Fruit fly (Drosophila melanogaster): ENCODE results near the gene RanBP3.
A peak's percentile ranks its signal among the peaks of the same experiment; 100 is the strongest.

The RanBP3 gene

DNA sequence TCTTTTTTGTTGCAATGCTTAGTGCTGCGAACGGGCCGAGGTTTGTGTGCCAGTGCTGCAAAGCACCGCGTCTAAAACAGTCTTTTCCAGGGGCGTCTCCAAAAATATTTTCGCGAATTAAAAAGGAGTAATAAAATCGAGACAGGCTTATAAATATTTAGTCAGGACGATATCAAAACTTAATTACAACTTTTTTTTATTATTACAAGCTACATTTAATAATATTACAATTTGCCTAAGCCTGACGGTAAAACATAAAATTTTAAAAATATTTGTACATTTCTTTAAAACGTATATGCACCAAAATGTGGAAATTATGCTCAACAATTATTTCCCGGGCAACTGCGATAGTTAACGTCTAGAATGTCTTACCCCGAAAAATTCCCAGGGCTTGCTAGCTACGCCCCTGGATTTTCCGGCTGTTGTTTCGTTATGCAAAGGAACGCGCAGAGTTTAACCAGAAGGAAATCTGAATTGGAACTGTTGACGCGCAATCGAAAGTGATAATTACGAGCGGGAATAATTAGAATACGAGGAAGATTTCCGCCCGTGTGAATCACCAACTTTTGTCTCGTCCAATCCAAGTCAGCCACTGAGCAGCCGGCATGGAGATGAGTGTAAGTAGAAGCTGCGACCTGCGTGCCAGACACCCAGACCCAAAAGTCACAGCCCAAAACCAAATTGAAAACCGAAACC lies 5.4 kb upstream of the RanBP3 start, which contains the start of the genes PTPMT1 and Hrd3 (continued):
- TF ChIP-seq cg (GFP tag; optimal IDR thresholded peaks at IDR 0.05) (no peak), Chrac-16 (GFP tag; optimal IDR thresholded peaks at IDR 0.05) (peak; percentile 98), phol (tag; optimal IDR thresholded peaks at IDR 0.05) (peak; percentile 99), CG10147 (GFP tag; optimal IDR thresholded peaks at IDR 0.05) (peak; percentile 98), CG10209 (GFP tag; optimal IDR thresholded peaks at IDR 0.05) (peak; percentile 99), sima (GFP tag; optimal IDR thresholded peaks at IDR 0.05) (peak; percentile 91), twi (tag; optimal IDR thresholded peaks at IDR 0.05) (peak; percentile 97), insv (GFP tag; optimal IDR thresholded peaks at IDR 0.05) (peak; percentile 76 to 85), CG11695 (GFP tag; IDR thresholded peaks at IDR 0.05) (peak; percentile 97), CG1647 (GFP tag; optimal IDR thresholded peaks at IDR 0.05) (peak; percentile 98), CG10321 (GFP tag; IDR thresholded peaks at IDR 0.05) (peak; percentile 70), Hr51 (GFP tag; optimal IDR thresholded peaks at IDR 0.05) (peak; percentile 98 to 99), Med (GFP tag) (peak; percentile 99), CG2889 (GFP tag; IDR thresholded peaks at IDR 0.05) (peak; percentile 91), CG18619 (GFP tag; optimal IDR thresholded peaks at IDR 0.05) (peak; percentile 99), CG12942 (GFP tag; optimal IDR thresholded peaks at IDR 0.05) (peak; percentile 98), Dbx (GFP tag; IDR thresholded peaks at IDR 0.05) (peak; percentile 97), nerfin-2 (GFP tag; IDR thresholded peaks at IDR 0.05; ENCODE audit: partially characterized antibody) (no peak), Bdp1 (GFP tag; optimal IDR thresholded peaks at IDR 0.05) (peak; percentile 93), pfk (GFP tag; optimal IDR thresholded peaks at IDR 0.05) (peak; percentile 64), sna (GFP tag; IDR thresholded peaks at IDR 0.05; ENCODE audit: partially characterized antibody) (no peak), tup (GFP tag; optimal IDR thresholded peaks at IDR 0.05) (peak; percentile 95), org-1 (GFP tag; optimal IDR thresholded peaks at IDR 0.05) (peak; percentile 98), CG12104 (GFP tag; optimal IDR thresholded peaks at IDR 0.05) (peak; percentile 99), BEAF-32 (GFP tag; optimal IDR thresholded peaks at IDR 0.05) (peak; percentile 64), CG6791 (GFP tag; IDR thresholded peaks at IDR 0.05; ENCODE audit: partially characterized antibody) (no peak), row (GFP tag; IDR thresholded peaks at IDR 0.05) (peak; percentile 98), CG8478 (optimal IDR thresholded peaks at IDR 0.05) (no peak), CG17385 (GFP tag; optimal IDR thresholded peaks at IDR 0.05) (peak; percentile 97), CG1792 (GFP tag; optimal IDR thresholded peaks at IDR 0.05) (peak; percentile 94), mld (GFP tag; IDR thresholded peaks at IDR 0.05; ENCODE audit: partially characterized antibody) (no peak), wdn (GFP tag; IDR thresholded peaks at IDR 0.05) (peak; percentile 89), zen2 (GFP tag; IDR thresholded peaks at IDR 0.05; ENCODE audit: partially characterized antibody) (no peak), CG2129 (GFP tag; IDR thresholded peaks at IDR 0.05; ENCODE audit: partially characterized antibody) (no peak), CG34422 (GFP tag; IDR thresholded peaks at IDR 0.05) (peak; percentile 95), CG8359 (GFP tag; optimal IDR thresholded peaks at IDR 0.05; ENCODE audit: borderline replicate concordance) (peak; percentile 93), CG9932 (GFP tag; IDR thresholded peaks at IDR 0.05) (peak; percentile 97), Rx (GFP tag; IDR thresholded peaks at IDR 0.05) (peak; percentile 89; the same call in 1 of the 2 replicates), CG12659 (GFP tag; optimal IDR thresholded peaks at IDR 0.05) (peak; percentile 100), sc (optimal IDR thresholded peaks at IDR 0.05) (no peak), sc (GFP tag; optimal IDR thresholded peaks at IDR 0.05) (peak; percentile 99), HmgZ (tag; optimal IDR thresholded peaks at IDR 0.05) (peak; percentile 98), scrt (GFP tag; optimal IDR thresholded peaks at IDR 0.05) (peak; percentile 92), ac (GFP tag; optimal IDR thresholded peaks at IDR 0.05) (peak; percentile 95), TFAM (GFP tag; optimal IDR thresholded peaks at IDR 0.05) (peak; percentile 88), CG9215 (GFP tag; IDR thresholded peaks at IDR 0.05) (peak; percentile 98), CG13775 (GFP tag; optimal IDR thresholded peaks at IDR 0.05) (peak; percentile 100), Nf-YC (tag; optimal IDR thresholded peaks at IDR 0.05) (peak; percentile 93), unpg (GFP tag; optimal IDR thresholded peaks at IDR 0.05) (peak; percentile 97)
